Fruit fly (Drosophila melanogaster) whole organism, embryonic: ENCODE measurements around the gene corolla.

Experiments used
- Abd-B ChIP-seq: fragments of 200-800 bp; sonication (Bioruptor generic); optimal IDR thresholded peaks from 2 replicates; lab custom pipeline; 2018; ENCODE audit warnings: missing biosample characterization, mild to moderate bottlenecking, missing genetic modification characterization, moderate library complexity
- Antp ChIP-seq: fragments of 200-800 bp; sonication (Bioruptor generic); optimal IDR thresholded peaks from 3 replicates; lab custom pipeline; 2016; ENCODE audit warnings: missing biosample characterization, missing genetic modification characterization
- BEAF-32 ChIP-seq: fragments of 200-800 bp; sonication (Bioruptor generic); optimal IDR thresholded peaks from 3 replicates; lab custom pipeline; 2017; ENCODE audit warnings: missing biosample characterization, missing genetic modification characterization, mild to moderate bottlenecking, moderate library complexity, missing genetic modification reagents
- CG12299 ChIP-seq: fragments of 200-800 bp; sonication (Bioruptor generic); optimal IDR thresholded peaks from 2 replicates; lab custom pipeline; 2018; ENCODE audit warnings: missing biosample characterization, mild to moderate bottlenecking, missing genetic modification characterization
- CG13424 ChIP-seq: fragments of 200-800 bp; sonication (Bioruptor generic); optimal IDR thresholded peaks from 2 replicates; lab custom pipeline; 2019; ENCODE audit warnings: missing biosample characterization, mild to moderate bottlenecking, missing genetic modification characterization, moderate library complexity
- CG14710 ChIP-seq: fragments of 200-800 bp; sonication (Bioruptor generic); optimal IDR thresholded peaks from 3 replicates; lab custom pipeline; 2019; ENCODE audit warnings: missing biosample characterization, mild to moderate bottlenecking, missing genetic modification characterization, moderate library complexity
- CG15514 ChIP-seq: fragments of 200-800 bp; sonication (Bioruptor generic); optimal IDR thresholded peaks from 3 replicates; lab custom pipeline; 2017; ENCODE audit warnings: missing biosample characterization, missing genetic modification characterization, mild to moderate bottlenecking, moderate library complexity, missing genetic modification reagents
- CG1603 ChIP-seq: fragments of 200-800 bp; sonication (Bioruptor generic); optimal IDR thresholded peaks from 2 replicates; lab custom pipeline; 2019; ENCODE audit warnings: missing biosample characterization, mild to moderate bottlenecking, missing genetic modification characterization, moderate library complexity
- CG17328 ChIP-seq: fragments of 200-800 bp; sonication (Bioruptor generic); IDR thresholded peaks from 2 replicates; pipeline ENCODE4 v1.3.6; 2022; ENCODE audit warnings: missing biosample characterization, missing genetic modification characterization
- CG1792 ChIP-seq: fragments of 200-800 bp; sonication (Bioruptor generic); optimal IDR thresholded peaks from 2 replicates; lab custom pipeline; 2016; ENCODE audit warnings: missing biosample characterization, missing genetic modification characterization
- CG18262 ChIP-seq: fragments of 200-800 bp; optimal IDR thresholded peaks from 3 replicates; lab custom pipeline; 2019; ENCODE audit warnings: missing biosample characterization, mild to moderate bottlenecking, missing genetic modification characterization, moderate library complexity
- CG18619 ChIP-seq: fragments of 200-800 bp; sonication (Bioruptor generic); optimal IDR thresholded peaks from 3 replicates; lab custom pipeline; 2017; ENCODE audit warnings: missing biosample characterization, mild to moderate bottlenecking, missing genetic modification characterization
- CG2712 ChIP-seq: fragments of 200-800 bp; optimal IDR thresholded peaks from 3 replicates; lab custom pipeline; 2019; ENCODE audit warnings: missing biosample characterization, mild to moderate bottlenecking, missing genetic modification characterization, moderate library complexity
- CG30403 ChIP-seq: fragments of 200-800 bp; sonication (Bioruptor generic); optimal IDR thresholded peaks from 3 replicates; lab custom pipeline; 2016; ENCODE audit warnings: missing biosample characterization, missing genetic modification characterization
- CG32532 ChIP-seq: fragments of 200-800 bp; sonication (Bioruptor generic); IDR thresholded peaks from 2 replicates; pipeline ENCODE4 v1.3.6; 2022; ENCODE audit warnings: missing biosample characterization, missing genetic modification characterization
- CG3847 ChIP-seq: fragments of 200-800 bp; sonication (Bioruptor generic); IDR thresholded peaks from 2 replicates; pipeline ENCODE4 v1.3.6; 2022; ENCODE audit warnings: missing biosample characterization, missing genetic modification characterization
- CG7839 ChIP-seq: fragments of 200-800 bp; sonication (Bioruptor generic); optimal IDR thresholded peaks from 3 replicates; lab custom pipeline; 2018; ENCODE audit warnings: missing biosample characterization, mild to moderate bottlenecking, missing genetic modification characterization, moderate library complexity
- CG7987 ChIP-seq: fragments of 200-800 bp; sonication (Bioruptor generic); optimal IDR thresholded peaks from 2 replicates; lab custom pipeline; 2018; ENCODE audit warnings: missing biosample characterization, mild to moderate bottlenecking, missing genetic modification characterization, moderate library complexity
- CG8290 ChIP-seq, 3 experiments: fragments of 200-800 bp; sonication (Bioruptor generic); optimal IDR thresholded peaks; 2 replicates each; lab custom pipeline; 2016 to 2019; ENCODE audit warnings: missing biosample characterization in 3 of 3, missing genetic modification characterization in 3 of 3, mild to moderate bottlenecking in 2 of 3, moderate library complexity in 1 of 3
- CG8924 ChIP-seq: fragments of 200-800 bp; optimal IDR thresholded peaks from 3 replicates; lab custom pipeline; 2019; ENCODE audit warnings: missing biosample characterization, mild to moderate bottlenecking, missing genetic modification characterization, moderate library complexity
- CG9727 ChIP-seq: fragments of 200-800 bp; sonication (Bioruptor generic); optimal IDR thresholded peaks from 3 replicates; lab custom pipeline; 2017; ENCODE audit warnings: missing biosample characterization, mild to moderate bottlenecking, missing genetic modification characterization
- CG9797 ChIP-seq: fragments of 200-800 bp; sonication (Bioruptor generic); optimal IDR thresholded peaks from 3 replicates; lab custom pipeline; 2018; ENCODE audit warnings: missing biosample characterization, mild to moderate bottlenecking, missing genetic modification characterization
- CG9932 ChIP-seq: fragments of 200-800 bp; sonication (Bioruptor generic); IDR thresholded peaks from 2 replicates; pipeline ENCODE4 v1.3.6; 2022; ENCODE audit warnings: missing biosample characterization, missing genetic modification characterization
- CTCF ChIP-seq: fragments of 200-800 bp; sonication (Bioruptor generic); optimal IDR thresholded peaks from 2 replicates; lab custom pipeline; 2017; ENCODE audit warnings: missing biosample characterization, mild to moderate bottlenecking, missing genetic modification characterization, moderate library complexity
- CoRest ChIP-seq: fragments of 200-800 bp; sonication (Bioruptor generic); optimal IDR thresholded peaks from 3 replicates; lab custom pipeline; 2018; ENCODE audit warnings: missing biosample characterization, mild to moderate bottlenecking, missing genetic modification characterization, moderate library complexity
- E2f2 ChIP-seq: fragments of 200-800 bp; sonication (Bioruptor generic); IDR thresholded peaks from 2 replicates; pipeline ENCODE4 v1.3.6; 2022; ENCODE audit warnings: missing biosample characterization, missing genetic modification characterization
- Hr39 ChIP-seq: fragments of >200 bp; optimal IDR thresholded peaks from 2 replicates; lab custom pipeline; 2017
- MBD-R2 ChIP-seq: fragments of 200-800 bp; sonication (Bioruptor generic); IDR thresholded peaks from 2 replicates; pipeline ENCODE4 v1.3.6; 2022; ENCODE audit warnings: missing biosample characterization, missing genetic modification characterization
- MESR4 ChIP-seq: fragments of 200-800 bp; sonication (Bioruptor generic); optimal IDR thresholded peaks from 2 replicates; lab custom pipeline; 2018; ENCODE audit warnings: missing biosample characterization, mild to moderate bottlenecking, missing genetic modification characterization, moderate library complexity
- Med ChIP-seq: fragments of 200-800 bp; sonication (Bioruptor generic); peaks from one replicate; lab custom pipeline; 2016; ENCODE audit warnings: missing biosample characterization, missing genetic modification characterization, mild to moderate bottlenecking, inconsistent platforms, moderate library complexity
- NFAT ChIP-seq: fragments of 200-800 bp; sonication (Bioruptor generic); IDR thresholded peaks from 2 replicates; pipeline ENCODE4 v1.3.6; 2022; ENCODE audit warnings: missing biosample characterization, missing genetic modification characterization
- Ptx1 ChIP-seq: fragments of 200-800 bp; sonication (Bioruptor generic); IDR thresholded peaks from 2 replicates; pipeline ENCODE4 v1.3.6; 2022; ENCODE audit warnings: missing biosample characterization, missing genetic modification characterization
- Sry-β ChIP-seq: fragments of 200-800 bp; sonication (Bioruptor generic); optimal IDR thresholded peaks from 2 replicates; lab custom pipeline; 2018; ENCODE audit warnings: missing biosample characterization, mild to moderate bottlenecking, missing genetic modification characterization, moderate library complexity
- Ssrp ChIP-seq: fragments of 200-800 bp; sonication (Bioruptor generic); optimal IDR thresholded peaks from 2 replicates; lab custom pipeline; 2018; ENCODE audit warnings: missing biosample characterization, mild to moderate bottlenecking, missing genetic modification characterization, moderate library complexity
- YL-1 ChIP-seq: fragments of 200-800 bp; sonication (Bioruptor generic); optimal IDR thresholded peaks from 3 replicates; lab custom pipeline; 2017; ENCODE audit warnings: missing biosample characterization, mild to moderate bottlenecking, missing genetic modification characterization
- bbx ChIP-seq: fragments of 200-800 bp; sonication (Bioruptor generic); IDR thresholded peaks from 2 replicates; pipeline ENCODE4 v1.3.6; 2022; ENCODE audit warnings: missing biosample characterization, missing genetic modification characterization; ENCODE audit not compliant: partially characterized antibody
- fru ChIP-seq: fragments of >200 bp; optimal IDR thresholded peaks from 2 replicates; lab custom pipeline; 2017
- gem ChIP-seq: fragments of 200-800 bp; sonication (Bioruptor generic); optimal IDR thresholded peaks from 2 replicates; lab custom pipeline; 2019; ENCODE audit warnings: missing biosample characterization, mild to moderate bottlenecking, missing genetic modification characterization, moderate library complexity
- gfzf ChIP-seq: fragments of 200-800 bp; sonication (Bioruptor generic); optimal IDR thresholded peaks from 2 replicates; lab custom pipeline; 2016; ENCODE audit warnings: missing biosample characterization, mild to moderate bottlenecking, missing genetic modification characterization, moderate library complexity
- kni ChIP-seq: fragments of 200-800 bp; sonication (Bioruptor generic); optimal IDR thresholded peaks from 3 replicates; lab custom pipeline; 2017; ENCODE audit warnings: mild to moderate bottlenecking, missing biosample characterization, missing genetic modification reagents, missing genetic modification characterization
- nmo ChIP-seq: fragments of 200-800 bp; sonication (Bioruptor generic); optimal IDR thresholded peaks from 2 replicates; lab custom pipeline; 2018; ENCODE audit warnings: missing biosample characterization, mild to moderate bottlenecking, missing genetic modification characterization, moderate library complexity
- odd ChIP-seq: fragments of 200-800 bp; sonication (Bioruptor generic); optimal IDR thresholded peaks from 2 replicates; lab custom pipeline; 2017; ENCODE audit warnings: missing biosample characterization, mild to moderate bottlenecking, missing genetic modification characterization
- otp ChIP-seq: fragments of 200-800 bp; sonication (Bioruptor generic); IDR thresholded peaks from 3 replicates; pipeline ENCODE4, ENCODE4 v1.3.6; 2022; ENCODE audit warnings: missing biosample characterization, missing genetic modification characterization
- prd ChIP-seq, 3 experiments: fragments of >200 bp in 2 of 3; fragments of 200-800 bp in 1 of 3; sonication (Bioruptor generic) in 1 of 3; optimal IDR thresholded peaks in 2 of 3; IDR thresholded peaks in 1 of 3; 2 replicates in 2 of 3; 3 replicates in 1 of 3; pipeline versions ENCODE4 v1.3.6 to Lab custom; 2017 to 2022; ENCODE audit warnings: missing biosample characterization in 1 of 3, missing genetic modification characterization in 1 of 3
- psq ChIP-seq: fragments of 200-800 bp; sonication (Bioruptor generic); optimal IDR thresholded peaks from 2 replicates; lab custom pipeline; 2017; ENCODE audit warnings: missing biosample characterization, missing genetic modification characterization
- pzg ChIP-seq: fragments of 200-800 bp; sonication (Bioruptor generic); optimal IDR thresholded peaks from 3 replicates; lab custom pipeline; 2018; ENCODE audit warnings: missing biosample characterization, mild to moderate bottlenecking, missing genetic modification characterization, moderate library complexity
- row ChIP-seq: fragments of 200-800 bp; sonication (Bioruptor generic); IDR thresholded peaks from 3 replicates; pipeline ENCODE4 v1.3.6; 2022; ENCODE audit warnings: missing biosample characterization, missing genetic modification characterization

The corolla gene

DNA sequence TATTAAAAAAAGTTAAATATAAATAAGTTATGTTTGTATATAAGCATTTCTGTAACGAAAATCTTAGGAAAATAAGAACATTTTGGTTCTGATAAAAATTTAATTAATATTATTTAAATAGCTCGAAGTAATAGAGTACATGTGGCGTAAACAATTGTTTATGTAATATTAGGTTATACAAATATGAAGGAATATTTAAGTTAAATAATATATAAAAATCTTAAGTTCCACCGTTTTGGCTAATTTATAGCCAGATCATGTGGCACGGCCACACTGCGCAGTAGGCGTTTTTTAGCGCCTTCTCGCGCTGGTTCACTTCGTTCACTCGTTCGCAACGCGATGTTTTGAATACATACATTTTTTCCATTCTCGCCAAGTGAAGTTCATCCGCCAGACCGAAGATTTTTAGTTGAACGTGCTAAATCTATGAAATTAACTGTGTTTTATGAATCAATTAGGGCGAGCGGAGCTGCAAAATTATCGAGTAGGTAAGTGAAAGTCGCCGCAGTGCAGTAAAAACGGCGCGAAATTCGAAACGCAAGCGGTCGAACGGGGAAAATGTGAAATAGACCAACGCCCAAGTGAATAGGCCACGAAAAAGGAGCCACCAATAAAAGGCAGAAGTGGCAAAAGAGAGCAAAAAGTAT lies 25.3 kb upstream of the corolla start, which contains the start of gene beta-Spec (continued):
- TF ChIP-seq bbx: 0 out of 2 replicates have a peak, but pooled peaks have one; percentile 25
- no peak for TF ChIP-seq Antp (GFP tag; lab: Kevin White, UChicago)
- TF ChIP-seq prd (optimal IDR thresholded peaks at IDR 0.05; lab: Kevin White, UChicago): no peak
- TF ChIP-seq prd (GFP tag; IDR thresholded peaks at IDR 0.05; lab: Robert Waterston, UW): 0 out of 3 replicates have a peak, but pooled peaks have one; percentile 30
- TF ChIP-seq CG30403 (GFP tag; lab: Kevin White, UChicago): peak; percentile 51
- peak; percentile 0 for TF ChIP-seq CTCF (GFP tag; lab: Kevin White, UChicago)
- TF ChIP-seq MBD-R2 (GFP tag; lab: Robert Waterston, UW): peak; percentile 21; the same call in 1 of the 2 replicates
- TF ChIP-seq CG13424 (tag; lab: Kevin White, UChicago): peak; percentile 20
- TF ChIP-seq CG7839: peak; percentile 27
- TF ChIP-seq gfzf: peak; percentile 56
- peak; percentile 45 for TF ChIP-seq psq (GFP tag; lab: Kevin White, UChicago)
- TF ChIP-seq CG9727 (GFP tag; lab: Kevin White, UChicago): peak; percentile 26
- no peak for TF ChIP-seq CG1792
- no peak for TF ChIP-seq CG17328 (GFP tag; lab: Robert Waterston, UW)
- TF ChIP-seq CG18619 (GFP tag; lab: Kevin White, UChicago): peak; percentile 3
- no peak for TF ChIP-seq Ssrp
- TF ChIP-seq pzg (GFP tag; lab: Kevin White, UChicago): peak; percentile 28
- TF ChIP-seq CG1603 (tag; lab: Kevin White, UChicago): peak; percentile 1
- peak; percentile 2 for TF ChIP-seq BEAF-32
- TF ChIP-seq CG9797: peak; percentile 43
- TF ChIP-seq CG7987: no peak
- peak; percentile 20 for TF ChIP-seq Abd-B (GFP tag; lab: Kevin White, UChicago)
- no peak for TF ChIP-seq odd
- TF ChIP-seq CG8924 (tag; lab: Kevin White, UChicago): peak; percentile 34
- peak; percentile 85 for TF ChIP-seq MESR4 (GFP tag; lab: Kevin White, UChicago)
- TF ChIP-seq Med (GFP tag; lab: Kevin White, UChicago): peak; percentile 76
- 0 out of 2 replicates have a peak, but pooled peaks have one; percentile 18 for TF ChIP-seq E2f2
- peak; percentile 21 for TF ChIP-seq CG2712 (tag; lab: Kevin White, UChicago)
- no peak for TF ChIP-seq gem (tag; lab: Kevin White, UChicago)
- 0 out of 2 replicates have a peak, but pooled peaks have one; percentile 4 for TF ChIP-seq NFAT (GFP tag; lab: Robert Waterston, UW)
- 0 out of 2 replicates have a peak, but pooled peaks have one; percentile 10 for TF ChIP-seq CG9932
- TF ChIP-seq row (GFP tag; lab: Robert Waterston, UW): peak; percentile 71; the same call in 2 of the 3 replicates
- TF ChIP-seq Sry-β (GFP tag; lab: Kevin White, UChicago): peak; percentile 87
- peak; percentile 15; the same call in 1 of the 2 replicates for TF ChIP-seq CG3847 (GFP tag; lab: Robert Waterston, UW)
- TF ChIP-seq fru: no peak
- TF ChIP-seq Ptx1 (GFP tag; lab: Robert Waterston, UW): peak; percentile 15; the same call in 1 of the 2 replicates
- peak; percentile 28 for TF ChIP-seq CG14710 (tag; lab: Kevin White, UChicago)
- TF ChIP-seq CG12299: peak; percentile 14
- no peak for TF ChIP-seq Hr39
- TF ChIP-seq CG8290 (GFP tag; optimal IDR thresholded peaks at IDR 0.05; lab: Kevin White, UChicago): no peak
- TF ChIP-seq CG8290 (tag; optimal IDR thresholded peaks at IDR 0.05; lab: Kevin White, UChicago): peak in 1 of 2 experiments; percentile 7
- peak; percentile 31 for TF ChIP-seq CoRest (tag; lab: Kevin White, UChicago)
- TF ChIP-seq otp (GFP tag; lab: Robert Waterston, UW): no peak
- TF ChIP-seq kni (GFP tag; lab: Kevin White, UChicago): peak; percentile 37
- TF ChIP-seq CG18262 (tag; lab: Kevin White, UChicago): peak; percentile 37
- TF ChIP-seq CG32532 (GFP tag; lab: Robert Waterston, UW): no peak
- peak; percentile 96 for TF ChIP-seq CG15514 (GFP tag; lab: Kevin White, UChicago)
- peak; percentile 5 for TF ChIP-seq nmo (GFP tag; lab: Kevin White, UChicago)
- TF ChIP-seq YL-1 (GFP tag; lab: Kevin White, UChicago): peak; percentile 80
- TF ChIP-seq, all 482 proteins: peak for 49
